Fruit fly (Drosophila melanogaster) whole organism, wandering third instar larva: Measurements from ENCODE around the gene Aladin.

ENCODE experiments used
- Abd-B ChIP-seq: fragments of >200 bp; optimal IDR thresholded peaks from 2 replicates; lab custom pipeline; 2017; ENCODE audit warnings: missing biosample characterization, missing genetic modification characterization
- Dfd ChIP-seq: fragments of >200 bp; optimal IDR thresholded peaks from 2 replicates; lab custom pipeline; 2017; ENCODE audit warnings: missing biosample characterization, missing genetic modification characterization
- Jra ChIP-seq: sonication (Bioruptor generic); optimal IDR thresholded peaks from 2 replicates; lab custom pipeline; 2016; ENCODE audit warnings: missing biosample characterization, missing genetic modification characterization
- Mio ChIP-seq: sonication (Bioruptor generic); optimal IDR thresholded peaks from 2 replicates; lab custom pipeline; 2016; ENCODE audit warnings: missing biosample characterization, missing genetic modification characterization
- N ChIP-seq: fragments of >200 bp; optimal IDR thresholded peaks from 2 replicates; lab custom pipeline; 2018; ENCODE audit warnings: missing biosample characterization, missing external identifiers, missing genetic modification characterization
- brk ChIP-seq: fragments of 200-800 bp; sonication (Bioruptor generic); optimal IDR thresholded peaks from 2 replicates; lab custom pipeline; 2016; ENCODE audit warnings: missing biosample characterization, mild to moderate bottlenecking, missing genetic modification characterization
- foxo ChIP-seq, 2 experiments: fragments of 200-800 bp; sonication (Bioruptor generic); optimal IDR thresholded peaks; 2 replicates in 1 of 2; 3 replicates in 1 of 2; lab custom pipeline; 2016 to 2017; ENCODE audit warnings: missing biosample characterization in 2 of 2, missing genetic modification characterization in 2 of 2
- lola ChIP-seq: fragments of >200 bp; optimal IDR thresholded peaks from 2 replicates; lab custom pipeline; 2017; ENCODE audit warnings: missing biosample characterization, missing genetic modification characterization
- pan ChIP-seq: fragments of >200 bp; optimal IDR thresholded peaks from 2 replicates; lab custom pipeline; 2017
- usp ChIP-seq: fragments of >200 bp; optimal IDR thresholded peaks from 2 replicates; lab custom pipeline; 2017; ENCODE audit warnings: missing biosample characterization, missing genetic modification characterization

- TF ChIP-seq Dfd (GFP tag; lab: Kevin White, UChicago) (no peak), foxo (GFP tag; optimal IDR thresholded peaks at IDR 0.05; lab: Kevin White, UChicago) (no peak), lola (GFP tag; lab: Kevin White, UChicago) (no peak), N (no peak), Mio (GFP tag; lab: Kevin White, UChicago) (no peak), usp (GFP tag; lab: Kevin White, UChicago) (no peak), Jra (no peak), pan (lab: Kevin White, UChicago) (no peak), Abd-B (GFP tag; lab: Kevin White, UChicago) (no peak), brk (GFP tag; lab: Kevin White, UChicago) (no peak)
Observed at dm6 chrX:9286386-9286785, 13.2 kb downstream of the Aladin start.
